Worm (Caenorhabditis elegans): ENCODE measurements around the gene phlp-2.

The phlp-2 gene

ce11 chrIII:4195306-4196008 is 13.8 kb upstream of the phlp-2 start:
- TF ChIP-seq bed-2 (GFP tag; IDR thresholded peaks at IDR 0.05) (no peak), ztf-6 (GFP tag; IDR thresholded peaks at IDR 0.05) (no peak), lag-1 (GFP tag; IDR thresholded peaks at IDR 0.05) (no peak), D2030.7 (GFP tag; IDR thresholded peaks at IDR 0.05) (0 out of 2 replicates have a peak, but pooled peaks have one; percentile 24), F49E8.2 (tag; optimal IDR thresholded peaks at IDR 0.05; ENCODE audit: insufficient read depth) (no peak), rec-8 (tag; optimal IDR thresholded peaks at IDR 0.05) (peak in 1 of 2 experiments; percentile 29), tlf-1 (GFP tag; optimal IDR thresholded peaks at IDR 0.05) (peak; percentile 77), lsy-27 (tag; optimal IDR thresholded peaks at IDR 0.05; ENCODE audit: borderline replicate concordance, insufficient read depth) (no peak), hlh-26 (GFP tag; conservative IDR thresholded peaks at IDR 0.05) (no peak), zim-3 (tag; optimal IDR thresholded peaks at IDR 0.05) (peak; percentile 74), ZK185.1 (tag; optimal IDR thresholded peaks at IDR 0.05; ENCODE audit: poor library complexity, severe bottlenecking) (peak; percentile 72), nfya-2 (GFP tag; IDR thresholded peaks at IDR 0.05) (no peak), sdz-38 (tag; optimal IDR thresholded peaks at IDR 0.05) (no peak), dox-1 (GFP tag; IDR thresholded peaks at IDR 0.05) (peak; percentile 46), aptf-2 (GFP tag; conservative IDR thresholded peaks at IDR 0.05) (no peak), F33H1.4 (GFP tag; IDR thresholded peaks at IDR 0.05) (0 out of 2 replicates have a peak, but pooled peaks have one; percentile 11), madf-10 (tag; optimal IDR thresholded peaks at IDR 0.05) (peak; percentile 33), B0261.1 (tag; optimal IDR thresholded peaks at IDR 0.05) (peak; percentile 14), athp-1 (tag; optimal IDR thresholded peaks at IDR 0.05) (peak; percentile 68), hlh-12 (tag; optimal IDR thresholded peaks at IDR 0.05) (no peak), Y67H2A.10 (GFP tag; conservative IDR thresholded peaks at IDR 0.05) (no peak), B0336.3 (GFP tag; IDR thresholded peaks at IDR 0.05) (peak; percentile 95), nhr-90 (tag; optimal IDR thresholded peaks at IDR 0.05) (peak; percentile 59), madf-8 (GFP tag; conservative IDR thresholded peaks at IDR 0.05) (no peak), B0035.1 (tag; optimal IDR thresholded peaks at IDR 0.05) (no peak), dpff-1 (tag; optimal IDR thresholded peaks at IDR 0.05) (peak; percentile 96), tbp1 (GFP tag; optimal IDR thresholded peaks at IDR 0.05) (peak; percentile 41), attf-3 (GFP tag; conservative IDR thresholded peaks at IDR 0.05) (no peak), mxl-1 (tag; optimal IDR thresholded peaks at IDR 0.05) (peak; percentile 11), pbrm-1 (GFP tag; IDR thresholded peaks at IDR 0.05) (peak; percentile 55; the same call in 1 of the 2 replicates), somi-1 (GFP tag; optimal IDR thresholded peaks at IDR 0.05) (no peak), pha-4 (tag; optimal IDR thresholded peaks at IDR 0.05) (no peak), gei-17 (GFP tag; optimal IDR thresholded peaks at IDR 0.05) (peak; percentile 73), attf-5 (GFP tag; optimal IDR thresholded peaks at IDR 0.05) (peak; percentile 24), attf-6 (GFP tag; IDR thresholded peaks at IDR 0.05) (0 out of 2 replicates have a peak, but pooled peaks have one; percentile 9), T26A5.8 (tag; optimal IDR thresholded peaks at IDR 0.05) (no peak), K12H6.12 (tag; optimal IDR thresholded peaks at IDR 0.05) (peak; percentile 39), aptf-3 (GFP tag; IDR thresholded peaks at IDR 0.05) (no peak), snpc-3.4 (tag; optimal IDR thresholded peaks at IDR 0.05) (peak; percentile 76), F37B4.10 (GFP tag; IDR thresholded peaks at IDR 0.05) (no peak), B0019.2 (GFP tag; conservative IDR thresholded peaks at IDR 0.05) (no peak), madf-6 (GFP tag; IDR thresholded peaks at IDR 0.05) (peak; percentile 66), egl-44 (GFP tag; IDR thresholded peaks at IDR 0.05) (no peak), hsf-1 (GFP tag; IDR thresholded peaks at IDR 0.05) (peak; percentile 30; the same call in 1 of the 2 replicates), lin-40 (tag; optimal IDR thresholded peaks at IDR 0.05) (peak; percentile 57), efl-1 (GFP tag; optimal IDR thresholded peaks at IDR 0.05) (no peak), ztf-26 (tag; optimal IDR thresholded peaks at IDR 0.05) (peak; percentile 56)
